Fruit fly (Drosophila melanogaster) Kc167 (cell line): ENCODE data around the gene CG17219.

ENCODE experiments used
- Myc ChIP-seq: fragments of >200 bp; optimal IDR thresholded peaks from 2 replicates; lab custom pipeline; 2017; ENCODE audit warnings: missing external identifiers
- Sin3A ChIP-seq: fragments of >200 bp; optimal IDR thresholded peaks from 2 replicates; lab custom pipeline; 2018; ENCODE audit warnings: missing external identifiers
- h ChIP-seq: fragments of >200 bp; optimal IDR thresholded peaks from 3 replicates; lab custom pipeline; 2018; ENCODE audit warnings: missing external identifiers
- insv ChIP-seq: fragments of >200 bp; optimal IDR thresholded peaks from 3 replicates; lab custom pipeline; 2018; ENCODE audit warnings: missing external identifiers
- psq ChIP-seq: fragments of >200 bp; optimal IDR thresholded peaks from 2 replicates; lab custom pipeline; 2017; ENCODE audit warnings: missing external identifiers
- ttk ChIP-seq: sonication (Bioruptor generic); optimal IDR thresholded peaks from 2 replicates; lab custom pipeline; 2017; ENCODE audit warnings: missing external identifiers

Gene CG17219

DNA sequence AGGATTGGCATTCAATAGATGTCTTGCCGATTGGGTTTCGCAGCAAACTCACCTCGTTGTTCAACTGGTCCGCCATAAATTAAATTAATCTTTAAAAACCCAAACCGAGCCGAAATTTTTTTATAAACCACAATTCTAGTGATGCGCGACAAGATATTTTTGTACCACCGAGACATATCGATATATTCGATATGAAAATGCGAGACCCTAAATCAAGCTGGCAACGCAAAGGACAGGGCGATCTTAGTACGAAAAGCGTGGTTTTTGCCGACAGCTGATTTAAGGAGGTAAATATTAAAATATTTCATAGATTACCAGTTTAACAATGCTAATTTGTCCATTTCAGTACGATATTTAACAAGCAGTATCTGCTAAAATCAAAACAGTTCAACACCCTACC is at the start of gene CG17219, which contains the start of gene Sf3b2:
TSS of gene CG17219 (plus strand) at position 242 of the 400 bp plus-strand sequence.
TSS of gene Sf3b2 (minus strand) at position 157 of the 400 bp plus-strand sequence.
- TF ChIP-seq h (lab: Kevin White, UChicago) = no peak

DNA sequence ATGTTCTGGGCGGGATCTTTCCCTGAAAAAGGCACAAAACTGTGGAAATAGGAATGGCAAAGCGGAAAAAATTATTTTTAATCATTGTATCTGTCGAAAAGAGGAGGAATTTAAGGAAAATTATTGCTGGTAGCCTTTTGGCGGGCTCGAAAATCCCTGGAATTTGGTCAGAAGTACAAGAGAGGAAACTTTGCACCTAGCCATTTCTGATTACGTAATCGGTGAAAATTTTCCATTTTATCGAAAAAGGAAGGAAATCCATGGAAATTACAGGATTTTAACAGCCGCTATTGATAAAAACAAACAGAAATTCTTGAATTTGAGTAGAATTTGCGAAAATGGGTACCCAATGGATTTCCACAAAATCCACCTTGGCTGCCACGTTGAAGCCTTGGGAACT is 42.3 kb upstream of the CG17219 start:
- TF ChIP-seq Sin3A (lab: Kevin White, UChicago) (no peak), h (lab: Kevin White, UChicago) (no peak), Myc (lab: Kevin White, UChicago) (no peak), ttk (no peak), insv (lab: Kevin White, UChicago) (no peak)

DNA sequence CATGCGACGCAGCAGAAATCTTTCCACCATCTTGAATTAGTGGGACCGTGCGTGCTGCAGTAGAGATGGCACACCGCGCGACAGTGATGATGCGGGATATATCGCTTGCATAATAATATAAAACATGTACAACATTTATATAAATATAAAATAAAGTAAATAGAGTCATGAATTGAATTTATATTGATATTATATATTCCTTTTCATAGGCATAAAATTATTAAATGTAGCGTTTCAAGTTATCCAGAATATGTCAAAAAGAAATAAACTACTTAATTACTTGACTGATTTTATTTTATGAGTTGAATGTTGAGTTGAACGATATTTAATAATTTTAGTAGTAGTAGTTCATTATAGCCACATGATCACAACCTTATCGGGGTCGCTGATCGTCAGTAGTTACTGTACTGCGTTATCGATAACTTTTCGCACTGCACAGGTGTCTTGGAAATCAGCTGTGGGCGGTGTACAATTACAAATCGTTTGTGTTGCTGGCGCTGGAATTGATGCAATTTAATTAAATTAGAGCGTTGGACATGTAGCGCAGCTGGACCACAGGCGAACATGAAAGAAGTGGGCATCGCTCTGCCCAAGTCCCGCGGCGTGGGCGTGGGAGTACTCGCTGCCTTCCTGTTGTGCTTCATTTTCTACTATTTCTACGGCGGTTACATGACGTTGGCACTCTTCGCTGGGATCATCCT is 41.2 kb upstream of the CG17219 start, which contains the start of the genes Chd1 and Bem46:
TSS of gene Chd1 (minus strand) at position 43 of the 701 bp plus-strand sequence.
TSS of gene Bem46 (plus strand) at position 436 of the 701 bp plus-strand sequence.
- TF ChIP-seq ttk (no peak), insv (lab: Kevin White, UChicago) (no peak), psq (no peak), Sin3A (lab: Kevin White, UChicago) (no peak), h (lab: Kevin White, UChicago) (no peak), Myc (lab: Kevin White, UChicago) (no peak)

- no peak for TF ChIP-seq Myc (lab: Kevin White, UChicago)
- TF ChIP-seq psq = no peak
- TF ChIP-seq ttk = no peak
Observed at dm6 chr2L:2992664-2993174, 36.3 kb upstream of the CG17219 start, which contains the start of the genes okr and CG3558. Gene okr, minus strand, starts transcription at chr2L:2992759. Gene CG3558, plus strand, starts transcription at chr2L:2992870.

DNA sequence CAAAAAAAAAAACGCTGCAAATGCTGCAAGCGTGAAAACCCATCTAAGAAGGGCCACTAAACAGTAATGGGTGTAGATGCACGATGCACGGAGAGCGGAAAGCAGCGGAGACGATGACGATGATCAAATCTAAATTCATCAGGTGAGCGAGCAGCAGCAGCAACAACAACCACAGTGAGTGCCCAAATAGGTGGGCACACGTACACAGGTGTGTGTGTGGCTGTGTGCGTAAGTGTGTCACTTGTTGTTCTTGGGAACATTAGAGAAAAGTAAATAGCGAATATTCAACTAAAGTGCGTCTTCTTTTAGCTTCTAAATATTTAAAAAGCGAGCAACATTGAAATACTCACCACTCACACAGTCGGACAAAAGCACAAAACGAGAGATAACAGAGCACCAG is 35.8 kb upstream of the CG17219 start:
- TF ChIP-seq insv (lab: Kevin White, UChicago) = no peak

DNA sequence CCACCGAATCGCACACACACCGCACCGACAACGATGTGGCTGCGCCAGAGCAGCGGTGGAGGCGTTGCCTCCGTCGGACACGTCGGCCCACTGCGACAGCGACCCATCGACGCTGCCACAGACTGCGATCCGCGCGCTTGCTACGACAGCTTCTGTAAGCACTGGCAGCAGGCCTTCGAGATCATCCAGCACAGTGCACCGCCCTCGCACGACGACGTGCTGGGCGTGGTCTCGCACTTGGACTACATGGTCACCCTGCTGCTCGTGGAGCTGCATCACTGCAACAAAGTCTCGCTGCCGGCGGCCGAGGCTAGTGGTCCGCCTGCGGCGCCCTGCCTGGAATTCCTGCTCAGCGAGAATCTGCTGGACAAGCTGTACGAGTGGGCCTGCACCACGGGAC is 35.4 kb upstream of the CG17219 start:
- TF ChIP-seq Myc (lab: Kevin White, UChicago) = no peak
- TF ChIP-seq h (lab: Kevin White, UChicago) = no peak
- TF ChIP-seq Sin3A (lab: Kevin White, UChicago) = no peak
- no peak for TF ChIP-seq ttk
- TF ChIP-seq insv (lab: Kevin White, UChicago) = no peak
- no peak for TF ChIP-seq psq

dm6 chr2L:2999113-2999512 is 29.9 kb upstream of the CG17219 start, which contains the start of gene Ccdc85:
Gene Ccdc85, plus strand, starts transcription at chr2L:2999286.
- TF ChIP-seq Myc (lab: Kevin White, UChicago) = no peak
- TF ChIP-seq insv (lab: Kevin White, UChicago) = no peak
- no peak for TF ChIP-seq Sin3A (lab: Kevin White, UChicago)
- TF ChIP-seq ttk = no peak
- no peak for TF ChIP-seq h (lab: Kevin White, UChicago)
- TF ChIP-seq psq = no peak

DNA sequence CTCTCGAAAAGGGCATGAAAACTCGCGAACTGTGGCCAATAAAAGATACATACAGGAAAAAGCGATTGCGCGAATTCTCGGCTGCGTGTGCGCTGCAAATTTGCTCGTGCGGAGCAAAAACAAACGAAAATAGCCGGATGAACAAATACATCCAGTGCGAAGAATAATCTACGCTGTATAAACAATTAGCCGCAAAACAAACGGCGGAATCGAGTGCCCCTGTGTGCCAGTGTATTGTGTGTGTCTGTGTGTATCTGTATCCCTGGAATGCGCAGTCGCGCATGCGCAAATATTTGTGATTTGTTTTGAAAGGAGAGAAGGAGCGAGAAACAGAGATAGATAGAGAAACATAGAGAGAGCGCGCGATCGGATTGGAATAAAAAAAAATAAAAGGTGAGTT is 29.4 kb upstream of the CG17219 start:
- TF ChIP-seq psq = no peak
- TF ChIP-seq insv (lab: Kevin White, UChicago) = no peak
- TF ChIP-seq Myc (lab: Kevin White, UChicago) = no peak
- no peak for TF ChIP-seq Sin3A (lab: Kevin White, UChicago)
- TF ChIP-seq ttk = no peak
- no peak for TF ChIP-seq h (lab: Kevin White, UChicago)

DNA sequence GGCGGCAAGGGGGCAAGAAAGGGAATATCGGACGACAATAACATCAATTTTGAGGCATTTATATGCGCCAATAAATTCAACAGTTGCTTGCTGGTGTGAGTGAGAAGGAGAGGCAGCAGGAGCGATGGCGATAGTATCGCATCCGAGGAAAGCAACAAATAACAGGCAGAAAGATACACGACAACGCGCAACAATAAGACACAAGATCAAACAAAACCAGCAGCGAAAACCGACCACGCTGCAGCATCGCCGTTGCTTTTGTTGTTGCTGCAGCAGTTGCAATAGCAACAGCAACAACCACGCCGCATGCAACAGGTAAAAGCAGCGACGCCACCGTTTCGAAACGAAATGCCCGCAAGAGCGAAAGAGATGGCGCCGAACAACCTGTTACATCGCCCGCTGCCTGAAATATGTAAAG is 28.5 kb upstream of the CG17219 start:
- TF ChIP-seq psq (no peak), insv (lab: Kevin White, UChicago) (no peak), ttk (no peak), Myc (lab: Kevin White, UChicago) (no peak), Sin3A (lab: Kevin White, UChicago) (no peak), h (lab: Kevin White, UChicago) (no peak)

dm6 chr2L:3001953-3002352 is 27.1 kb upstream of the CG17219 start:
- no peak for TF ChIP-seq insv (lab: Kevin White, UChicago)
- TF ChIP-seq h (lab: Kevin White, UChicago) = no peak
- no peak for TF ChIP-seq Sin3A (lab: Kevin White, UChicago)
- TF ChIP-seq Myc (lab: Kevin White, UChicago) = no peak
- TF ChIP-seq ttk = no peak
- no peak for TF ChIP-seq psq

- TF ChIP-seq psq (no peak), Myc (lab: Kevin White, UChicago) (no peak), insv (lab: Kevin White, UChicago) (no peak), ttk (no peak), h (lab: Kevin White, UChicago) (no peak), Sin3A (lab: Kevin White, UChicago) (no peak)
Observed at dm6 chr2L:3003399-3003798, 25.7 kb upstream of the CG17219 start.

DNA sequence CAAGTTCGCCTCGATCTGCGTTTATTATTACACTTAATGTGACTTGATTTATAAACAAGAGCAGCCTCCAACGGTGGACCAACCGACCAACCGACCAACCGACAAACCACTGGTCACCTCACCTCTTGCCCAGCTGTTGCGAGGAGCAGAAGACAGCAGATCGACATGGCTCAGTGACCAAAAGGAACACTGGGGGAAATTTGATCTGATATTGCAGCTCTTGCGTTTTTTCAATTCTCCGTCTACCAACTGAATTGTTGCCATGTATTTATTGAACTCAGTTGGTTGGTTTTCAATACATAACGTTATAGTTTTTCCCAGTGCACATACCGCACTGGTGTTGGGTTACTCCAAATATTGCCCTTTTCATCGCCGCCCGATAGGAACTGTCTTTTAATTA is 24.5 kb upstream of the CG17219 start:
- TF ChIP-seq psq (no peak), Myc (lab: Kevin White, UChicago) (no peak), ttk (no peak), h (lab: Kevin White, UChicago) (no peak), Sin3A (lab: Kevin White, UChicago) (no peak), insv (lab: Kevin White, UChicago) (no peak)

- no peak for TF ChIP-seq psq
- TF ChIP-seq insv (lab: Kevin White, UChicago) = no peak
- no peak for TF ChIP-seq h (lab: Kevin White, UChicago)
Observed at dm6 chr2L:3005483-3005882, 23.6 kb upstream of the CG17219 start.
